Fruit fly (Drosophila melanogaster): Measurements from ENCODE around the gene Trc8.

The Trc8 gene

DNA sequence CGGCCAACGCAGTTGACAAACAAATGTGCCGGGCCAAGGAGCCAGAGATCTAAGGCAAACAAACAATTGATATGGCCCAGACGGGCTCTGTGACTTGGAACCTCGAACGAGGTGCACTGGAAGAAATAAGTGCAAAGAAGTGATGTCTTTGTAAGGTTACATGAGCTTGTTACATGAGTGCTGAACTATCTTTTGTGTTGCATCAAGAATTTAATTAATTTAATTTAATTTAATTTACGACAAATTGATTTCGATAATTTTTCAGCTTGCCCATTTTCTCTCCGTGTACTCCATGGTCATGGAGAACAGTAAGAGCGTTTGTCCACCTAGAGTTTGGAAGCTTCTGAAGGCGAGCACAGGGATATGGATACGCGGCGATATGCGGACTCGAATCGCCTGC lies 46.3 kb upstream of the Trc8 start (continued):
- TF ChIP-seq dmrt93B (GFP tag; optimal IDR thresholded peaks at IDR 0.05) = no peak

DNA sequence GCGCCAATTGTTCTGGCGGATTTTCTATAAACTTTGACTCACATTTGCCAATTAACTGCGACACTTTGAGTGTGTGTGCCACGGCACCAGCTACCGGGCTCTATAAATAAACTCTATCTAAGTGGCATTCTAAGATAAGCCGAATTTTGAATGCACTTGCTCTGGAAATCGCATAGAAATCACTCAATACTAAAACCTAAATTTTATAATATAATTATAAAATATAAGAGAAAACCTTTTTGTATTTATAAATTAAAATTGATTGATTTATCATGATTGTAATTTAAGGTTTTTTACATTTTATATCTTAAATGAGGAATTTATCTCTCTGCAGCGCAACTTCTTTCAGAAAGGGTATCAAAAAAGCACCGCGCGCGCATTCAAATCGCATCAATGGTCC lies 45.6 kb upstream of the Trc8 start:
- TF ChIP-seq Hnf4 (GFP tag; optimal IDR thresholded peaks at IDR 0.05) (no peak), GATAd (GFP tag; optimal IDR thresholded peaks at IDR 0.05) (no peak), pan (optimal IDR thresholded peaks at IDR 0.05) (no peak), jim (GFP tag; optimal IDR thresholded peaks at IDR 0.05) (no peak)

- TF ChIP-seq ey (GFP tag; optimal IDR thresholded peaks at IDR 0.05) (no peak), CrebA (GFP tag; optimal IDR thresholded peaks at IDR 0.05; ENCODE audit: borderline replicate concordance) (no peak), lola (GFP tag; optimal IDR thresholded peaks at IDR 0.05) (no peak), sv (GFP tag; optimal IDR thresholded peaks at IDR 0.05) (no peak), usp (GFP tag; optimal IDR thresholded peaks at IDR 0.05) (no peak), Jra (GFP tag; optimal IDR thresholded peaks at IDR 0.05) (no peak), brk (GFP tag; optimal IDR thresholded peaks at IDR 0.05) (no peak), Abd-B (GFP tag; optimal IDR thresholded peaks at IDR 0.05) (no peak), dsf (GFP tag; optimal IDR thresholded peaks at IDR 0.05; ENCODE audit: borderline replicate concordance) (no peak), Sp1 (GFP tag; optimal IDR thresholded peaks at IDR 0.05) (no peak), Myc (optimal IDR thresholded peaks at IDR 0.05) (no peak), Rel (GFP tag; optimal IDR thresholded peaks at IDR 0.05) (no peak), Rel (tag; optimal IDR thresholded peaks at IDR 0.05) (no peak), jim (GFP tag; optimal IDR thresholded peaks at IDR 0.05) (no peak), tai (GFP tag; optimal IDR thresholded peaks at IDR 0.05) (no peak), foxo (GFP tag; optimal IDR thresholded peaks at IDR 0.05) (no peak)
Measured at dm6 chr3R:29548751-29549150, 45.2 kb upstream of the Trc8 start.

DNA sequence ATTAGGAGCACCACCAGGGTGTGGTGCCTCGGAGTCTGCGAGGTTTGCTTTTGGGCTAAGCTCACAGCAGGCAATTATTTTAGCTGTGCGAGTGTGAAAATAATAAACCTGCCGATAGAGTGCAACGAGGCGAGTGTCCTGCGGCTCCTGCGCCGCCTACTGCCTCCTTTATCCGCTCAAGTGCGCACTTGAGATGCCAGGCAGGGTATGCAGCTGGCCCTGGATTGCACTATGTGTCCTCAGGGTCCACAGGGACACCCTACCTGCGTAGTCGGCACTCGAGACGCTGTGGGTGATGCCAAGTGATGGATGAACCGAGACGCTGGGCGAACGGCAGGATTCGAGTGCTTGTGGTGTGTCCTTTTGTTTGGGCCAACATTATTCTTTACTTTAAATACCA lies 44.4 kb upstream of the Trc8 start:
- TF ChIP-seq h (GFP tag; optimal IDR thresholded peaks at IDR 0.05) = no peak
- TF ChIP-seq tai (GFP tag; optimal IDR thresholded peaks at IDR 0.05) = no peak
- no peak for TF ChIP-seq HLH106 (tag; optimal IDR thresholded peaks at IDR 0.05)
- TF ChIP-seq Myc (optimal IDR thresholded peaks at IDR 0.05) = no peak
- TF ChIP-seq pan (optimal IDR thresholded peaks at IDR 0.05) = no peak
- no peak for TF ChIP-seq Rel (GFP tag; optimal IDR thresholded peaks at IDR 0.05)
- no peak for TF ChIP-seq Rel (tag; optimal IDR thresholded peaks at IDR 0.05)
- no peak for TF ChIP-seq foxo (GFP tag; optimal IDR thresholded peaks at IDR 0.05)
- no peak for TF ChIP-seq Sp1 (GFP tag; optimal IDR thresholded peaks at IDR 0.05)
- TF ChIP-seq lola (GFP tag; optimal IDR thresholded peaks at IDR 0.05) = no peak
- TF ChIP-seq jim (GFP tag; optimal IDR thresholded peaks at IDR 0.05) = no peak
- TF ChIP-seq Jra (GFP tag; optimal IDR thresholded peaks at IDR 0.05) = no peak
- TF ChIP-seq sage (GFP tag; optimal IDR thresholded peaks at IDR 0.05) = no peak
- TF ChIP-seq brk (GFP tag; optimal IDR thresholded peaks at IDR 0.05) = no peak

DNA sequence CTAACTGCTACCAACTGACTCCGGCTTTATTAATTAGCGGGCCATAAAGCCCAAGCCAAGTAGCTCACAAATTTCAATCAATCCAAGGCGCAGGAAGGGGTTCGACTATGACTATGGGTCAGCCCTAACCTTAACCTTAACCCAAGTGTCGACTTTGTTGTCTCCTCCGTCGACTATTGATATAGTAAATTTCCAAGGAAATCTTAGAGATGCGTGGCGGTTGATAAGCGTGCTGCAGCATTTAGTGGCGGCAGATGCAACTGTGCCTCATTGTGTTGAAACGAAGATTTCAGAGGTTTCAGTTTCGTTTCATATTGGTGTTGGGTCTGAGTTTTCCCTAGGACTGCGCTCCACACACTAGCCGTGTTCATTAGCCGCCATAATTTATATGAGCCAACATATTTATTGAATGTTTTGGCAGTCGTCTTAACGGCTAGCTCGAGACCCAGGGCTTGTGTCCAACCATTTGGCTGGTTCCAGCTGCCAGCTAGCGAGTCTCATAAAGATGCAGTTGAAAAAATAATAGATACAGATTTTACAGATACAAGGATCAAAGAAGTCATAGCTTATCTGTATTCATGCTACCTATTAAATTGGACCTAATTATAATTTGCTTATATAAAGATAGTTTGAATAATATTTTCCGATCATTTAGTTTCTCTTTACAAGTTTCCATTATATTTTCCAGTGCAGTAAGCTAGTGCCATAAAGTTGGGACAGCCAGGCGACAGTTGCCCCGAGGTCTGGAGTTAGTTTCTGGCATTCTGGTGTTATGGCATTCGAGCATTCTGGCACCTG lies 43.8 kb upstream of the Trc8 start:
- TF ChIP-seq Dif (GFP tag; optimal IDR thresholded peaks at IDR 0.05; ENCODE audit: partially characterized antibody) (no peak), CrebA (GFP tag; optimal IDR thresholded peaks at IDR 0.05; ENCODE audit: borderline replicate concordance) (no peak), Hr78 (GFP tag; optimal IDR thresholded peaks at IDR 0.05) (no peak), Vsx2 (GFP tag; optimal IDR thresholded peaks at IDR 0.05; ENCODE audit: partially characterized antibody) (no peak), GATAd (GFP tag; optimal IDR thresholded peaks at IDR 0.05) (no peak), jim (GFP tag; optimal IDR thresholded peaks at IDR 0.05) (no peak), pan (optimal IDR thresholded peaks at IDR 0.05) (no peak), brk (GFP tag; optimal IDR thresholded peaks at IDR 0.05) (no peak), h (GFP tag; optimal IDR thresholded peaks at IDR 0.05) (no peak), fru (GFP tag; optimal IDR thresholded peaks at IDR 0.05) (no peak), br (GFP tag; optimal IDR thresholded peaks at IDR 0.05) (no peak), Hnf4 (GFP tag; optimal IDR thresholded peaks at IDR 0.05) (no peak)

- TF ChIP-seq ey (GFP tag; optimal IDR thresholded peaks at IDR 0.05) (no peak), dsf (GFP tag; optimal IDR thresholded peaks at IDR 0.05; ENCODE audit: borderline replicate concordance) (no peak), pan (optimal IDR thresholded peaks at IDR 0.05) (no peak), tai (GFP tag; optimal IDR thresholded peaks at IDR 0.05) (no peak), N (GFP tag; optimal IDR thresholded peaks at IDR 0.05) (no peak), foxo (GFP tag; optimal IDR thresholded peaks at IDR 0.05) (no peak), psq (GFP tag; optimal IDR thresholded peaks at IDR 0.05) (no peak), Dfd (GFP tag; optimal IDR thresholded peaks at IDR 0.05) (no peak), fru (GFP tag; optimal IDR thresholded peaks at IDR 0.05) (no peak), rgr (GFP tag; optimal IDR thresholded peaks at IDR 0.05) (no peak), lola (GFP tag; optimal IDR thresholded peaks at IDR 0.05) (no peak), Mio (GFP tag; optimal IDR thresholded peaks at IDR 0.05) (no peak), Abd-B (GFP tag; optimal IDR thresholded peaks at IDR 0.05) (no peak), Dif (GFP tag; optimal IDR thresholded peaks at IDR 0.05; ENCODE audit: partially characterized antibody) (no peak)
Measured at dm6 chr3R:29546418-29546817, 42.8 kb upstream of the Trc8 start.
